Worm (Caenorhabditis elegans) whole organism, L4/young adult: Measurements from ENCODE around the gene F08F3.8.

Source experiments
- dao-5 ChIP-seq: sonication (generic microtip); optimal IDR thresholded peaks from 2 replicates; lab custom pipeline; 2016; ENCODE audit warnings: missing genotype, missing genetic modification characterization, moderate library complexity, missing compliant biosample characterization
- him-1 ChIP-seq: sonication (generic microtip); optimal IDR thresholded peaks from 2 replicates; lab custom pipeline; 2016; ENCODE audit warnings: missing genotype, missing genetic modification reagents, missing genetic modification characterization, missing compliant biosample characterization

DNA sequence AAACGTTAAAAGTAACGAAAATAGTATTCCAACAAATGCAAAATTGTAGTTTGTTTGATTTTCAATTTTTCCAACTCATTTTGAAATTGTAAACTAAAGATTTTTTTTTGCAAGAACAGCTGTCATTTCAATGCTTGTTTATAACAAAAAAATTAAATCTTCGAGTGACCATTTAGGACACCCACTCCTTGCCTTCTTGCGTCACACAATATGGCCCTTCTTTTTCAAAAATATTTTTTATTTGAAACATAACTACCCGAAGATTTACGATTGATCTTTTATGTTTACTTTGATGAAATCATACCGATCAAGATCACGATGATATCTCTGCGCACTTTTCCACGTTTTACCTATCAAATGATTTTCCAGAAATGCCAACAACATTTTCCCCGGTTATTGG lies 27.4 kb upstream of the F08F3.8 start, which contains the start of gene ZC317.2:
- TF ChIP-seq him-1 (tag; lab: Kevin White, UChicago) (no peak), dao-5 (no peak)
